Fruit fly (Drosophila melanogaster): ENCODE data around the gene Ekar.

Gene Ekar

DNA sequence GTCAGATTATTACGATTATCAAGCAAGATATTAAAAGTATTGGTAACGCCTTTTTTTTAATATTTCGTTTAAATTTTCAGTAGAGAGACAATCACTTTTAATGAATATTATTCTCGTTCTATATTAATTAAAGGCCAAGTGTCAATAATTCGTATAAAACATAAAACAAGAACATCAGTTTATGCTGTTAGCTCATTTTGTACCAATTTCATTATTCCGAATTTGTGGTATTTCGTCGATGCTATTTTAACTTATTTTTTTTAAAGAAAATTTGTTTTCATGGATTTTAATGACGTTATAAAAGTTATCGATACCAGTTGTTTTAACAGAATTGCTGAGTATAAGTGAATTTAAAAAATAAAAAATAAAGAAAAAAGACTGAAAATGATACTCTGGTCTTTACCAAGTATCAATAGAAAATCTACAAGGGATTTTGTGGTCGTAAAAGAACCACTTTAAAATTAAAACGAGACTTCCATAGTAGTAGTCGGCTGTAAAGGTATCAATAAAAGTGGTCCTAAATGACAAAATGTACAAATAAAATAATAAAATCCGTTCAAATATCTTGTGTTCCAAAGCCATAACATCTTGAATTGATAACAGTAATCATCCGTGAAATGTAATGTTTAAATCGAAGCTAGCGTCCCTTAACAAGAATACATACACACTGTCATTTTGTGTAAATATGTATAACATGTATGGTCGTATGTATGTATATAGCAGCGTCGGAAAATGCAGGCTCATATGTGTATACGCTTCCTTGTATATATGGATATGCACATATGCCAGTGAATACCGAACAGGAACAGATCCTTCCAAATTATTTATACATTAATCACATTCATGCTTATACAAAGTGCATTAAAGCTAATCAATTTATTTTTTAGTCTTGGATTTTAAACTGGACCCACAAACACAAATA, 35.7 kb downstream of the Ekar start, which contains the start of gene Eph:
Gene Eph (plus strand): TSS at position 287 of the 922 bp plus-strand sequence.
- TF ChIP-seq CG8159 (tag; optimal IDR thresholded peaks at IDR 0.05) (peak; percentile 38), Pif1B (GFP tag; optimal IDR thresholded peaks at IDR 0.05) (peak; percentile 7), CG9948 (tag; optimal IDR thresholded peaks at IDR 0.05) (no peak)

DNA sequence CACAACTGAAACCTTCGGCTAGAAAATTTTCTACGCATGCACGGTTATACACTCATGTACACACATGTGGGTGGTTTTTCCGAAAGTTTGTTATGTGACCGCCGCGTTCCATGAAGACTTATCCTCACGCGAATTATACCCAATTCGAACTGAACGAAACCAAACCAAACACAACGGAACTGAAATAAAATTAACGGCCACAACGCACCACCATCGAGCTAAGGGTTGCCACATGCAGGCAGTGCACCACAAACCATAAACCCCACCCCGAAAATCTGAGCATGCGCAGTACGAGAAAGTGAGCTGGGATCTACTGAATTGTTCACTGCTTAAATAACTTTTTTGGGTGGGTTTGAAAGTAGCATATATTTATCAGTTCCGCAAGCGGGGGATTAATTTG, 38.9 kb downstream of the Ekar start, which contains the start of gene onecut:
Gene onecut (minus strand): TSS at position 152 of the 400 bp plus-strand sequence.
- TF ChIP-seq CG17806 (tag; optimal IDR thresholded peaks at IDR 0.05): no peak
- TF ChIP-seq CG34367 (tag; optimal IDR thresholded peaks at IDR 0.05): no peak
- TF ChIP-seq rn (GFP tag; IDR thresholded peaks at IDR 0.05): no peak
- TF ChIP-seq CG8301 (tag; optimal IDR thresholded peaks at IDR 0.05): no peak
- no peak for TF ChIP-seq EcR (GFP tag; optimal IDR thresholded peaks at IDR 0.05)
- no peak for TF ChIP-seq CG10348 (GFP tag; IDR thresholded peaks at IDR 0.05)
- no peak for TF ChIP-seq Snoo (tag; optimal IDR thresholded peaks at IDR 0.05)
- no peak for TF ChIP-seq fd96Ca (GFP tag; IDR thresholded peaks at IDR 0.05)
- no peak for TF ChIP-seq CG32121 (GFP tag; IDR thresholded peaks at IDR 0.05)
- no peak for TF ChIP-seq Pif1A (GFP tag; optimal IDR thresholded peaks at IDR 0.05)

- no peak for TF ChIP-seq CG4496 (GFP tag; IDR thresholded peaks at IDR 0.05)
- no peak for TF ChIP-seq CG9948 (tag; optimal IDR thresholded peaks at IDR 0.05)
- TF ChIP-seq CG13204 (GFP tag; optimal IDR thresholded peaks at IDR 0.05): no peak
- TF ChIP-seq CG34367 (tag; optimal IDR thresholded peaks at IDR 0.05): no peak
- no peak for TF ChIP-seq fd96Ca (GFP tag; IDR thresholded peaks at IDR 0.05)
- no peak for TF ChIP-seq CG12605 (GFP tag; IDR thresholded peaks at IDR 0.05)
- TF ChIP-seq CG32121 (GFP tag; IDR thresholded peaks at IDR 0.05): no peak
- no peak for TF ChIP-seq CG15710 (tag; optimal IDR thresholded peaks at IDR 0.05)
These were observed 57.8 kb downstream of the Ekar start for dm6 chr4:588514-588913.

All from whole organism, pupa.